Fruit fly (Drosophila melanogaster) whole organism, wandering third instar larva: Measurements from ENCODE around the gene CG45079.

Experiments used
- Abd-B ChIP-seq: fragments of >200 bp; optimal IDR thresholded peaks from 2 replicates; lab custom pipeline; 2017; ENCODE audit warnings: missing biosample characterization, missing genetic modification characterization
- CG32264 ChIP-seq: fragments of 200-800 bp; sonication (Bioruptor generic); optimal IDR thresholded peaks from 2 replicates; lab custom pipeline; 2016; ENCODE audit warnings: missing biosample characterization, missing genetic modification characterization
- CG9705 ChIP-seq: fragments of 200-800 bp; sonication (Bioruptor generic); optimal IDR thresholded peaks from 2 replicates; lab custom pipeline; 2018; ENCODE audit warnings: missing biosample characterization, mild to moderate bottlenecking, missing genetic modification characterization
- CrebA ChIP-seq: fragments of 200-800 bp; sonication (Bioruptor generic); optimal IDR thresholded peaks from 2 replicates; lab custom pipeline; 2016; ENCODE audit warnings: missing biosample characterization, mild to moderate bottlenecking, missing genetic modification characterization, borderline replicate concordance
- Dfd ChIP-seq: fragments of >200 bp; optimal IDR thresholded peaks from 2 replicates; lab custom pipeline; 2017; ENCODE audit warnings: missing biosample characterization, missing genetic modification characterization
- Dif ChIP-seq: fragments of 200-275, 200-300 bp; sonication (Bioruptor generic); optimal IDR thresholded peaks from 2 replicates; lab custom pipeline; 2018; ENCODE audit warnings: missing biosample characterization, missing genetic modification characterization; ENCODE audit not compliant: partially characterized antibody
- GATAd ChIP-seq: sonication (Bioruptor generic); optimal IDR thresholded peaks from 2 replicates; lab custom pipeline; 2016; ENCODE audit warnings: missing biosample characterization, missing genetic modification characterization
- HLH106 ChIP-seq: fragments of 200-800 bp; optimal IDR thresholded peaks from 3 replicates; lab custom pipeline; 2019; ENCODE audit warnings: missing biosample characterization, mild to moderate bottlenecking, missing genetic modification characterization, moderate library complexity
- Hnf4 ChIP-seq: fragments of 200-800 bp; sonication (Bioruptor generic); optimal IDR thresholded peaks from 2 replicates; lab custom pipeline; 2016; ENCODE audit warnings: missing biosample characterization, mild to moderate bottlenecking, missing genetic modification characterization
- Hr78 ChIP-seq: fragments of >200 bp; optimal IDR thresholded peaks from 2 replicates; lab custom pipeline; 2017; ENCODE audit warnings: missing biosample characterization, missing genetic modification characterization
- Hr83 ChIP-seq: fragments of 200-300 bp; sonication (Bioruptor generic); optimal IDR thresholded peaks from 2 replicates; lab custom pipeline; 2016; ENCODE audit warnings: missing biosample characterization, mild to moderate bottlenecking, missing genetic modification characterization, moderate library complexity; ENCODE audit not compliant: poor library complexity, severe bottlenecking
- Jra ChIP-seq: sonication (Bioruptor generic); optimal IDR thresholded peaks from 2 replicates; lab custom pipeline; 2016; ENCODE audit warnings: missing biosample characterization, missing genetic modification characterization
- Mio ChIP-seq: sonication (Bioruptor generic); optimal IDR thresholded peaks from 2 replicates; lab custom pipeline; 2016; ENCODE audit warnings: missing biosample characterization, missing genetic modification characterization
- Myc ChIP-seq: fragments of >200 bp; optimal IDR thresholded peaks from 2 replicates; lab custom pipeline; 2017
- N ChIP-seq: fragments of >200 bp; optimal IDR thresholded peaks from 2 replicates; lab custom pipeline; 2018; ENCODE audit warnings: missing biosample characterization, missing external identifiers, missing genetic modification characterization
- OdsH ChIP-seq: fragments of 200-800 bp; sonication (Bioruptor generic); optimal IDR thresholded peaks from 2 replicates; lab custom pipeline; 2016; ENCODE audit warnings: missing biosample characterization, mild to moderate bottlenecking, missing genetic modification characterization
- Rel ChIP-seq, 2 experiments: fragments of 200-800 bp; sonication (Bioruptor generic) in 1 of 2; optimal IDR thresholded peaks; 2 replicates in 1 of 2; 3 replicates in 1 of 2; lab custom pipeline; 2016 to 2019; ENCODE audit warnings: mild to moderate bottlenecking in 2 of 2, missing biosample characterization in 2 of 2, missing genetic modification characterization in 2 of 2, moderate library complexity in 1 of 2
- Sp1 ChIP-seq: fragments of 200-800 bp; sonication (Bioruptor generic); optimal IDR thresholded peaks from 3 replicates; lab custom pipeline; 2019; ENCODE audit warnings: missing biosample characterization, mild to moderate bottlenecking, missing genetic modification characterization, moderate library complexity
- Vsx2 ChIP-seq: fragments of 200-300, 225-300 bp; sonication (Bioruptor generic); optimal IDR thresholded peaks from 2 replicates; lab custom pipeline; 2018; ENCODE audit warnings: missing biosample characterization, missing genetic modification characterization; ENCODE audit not compliant: partially characterized antibody
- br ChIP-seq: fragments of 200-800 bp; sonication (Bioruptor generic); optimal IDR thresholded peaks from 2 replicates; lab custom pipeline; 2016; ENCODE audit warnings: missing biosample characterization, missing genetic modification characterization
- brk ChIP-seq: fragments of 200-800 bp; sonication (Bioruptor generic); optimal IDR thresholded peaks from 2 replicates; lab custom pipeline; 2016; ENCODE audit warnings: missing biosample characterization, mild to moderate bottlenecking, missing genetic modification characterization
- dl ChIP-seq, 2 experiments: fragments of 175-275, 200-275 bp in 1 of 2; fragments of 200-275 bp in 1 of 2; sonication (Bioruptor generic); optimal IDR thresholded peaks; lab custom pipeline; 2018; ENCODE audit warnings: mild to moderate bottlenecking in 2 of 2, missing biosample characterization in 2 of 2, missing genetic modification characterization in 2 of 2, moderate library complexity in 2 of 2; ENCODE audit not compliant: partially characterized antibody in 2 of 2, insufficient read depth in 1 of 2
- dmrt93B ChIP-seq: fragments of 200-800 bp; sonication (Bioruptor generic); optimal IDR thresholded peaks from 2 replicates; lab custom pipeline; 2018; ENCODE audit warnings: missing biosample characterization, mild to moderate bottlenecking, missing genetic modification characterization
- dsf ChIP-seq: sonication (Bioruptor generic); optimal IDR thresholded peaks from 2 replicates; lab custom pipeline; 2016; ENCODE audit warnings: missing biosample characterization, missing genetic modification characterization, borderline replicate concordance
- ey ChIP-seq: fragments of 200-800 bp; sonication (Bioruptor generic); optimal IDR thresholded peaks from 2 replicates; lab custom pipeline; 2016; ENCODE audit warnings: missing biosample characterization, missing genetic modification characterization
- foxo ChIP-seq, 2 experiments: fragments of 200-800 bp; sonication (Bioruptor generic); optimal IDR thresholded peaks; 2 replicates in 1 of 2; 3 replicates in 1 of 2; lab custom pipeline; 2016 to 2017; ENCODE audit warnings: missing biosample characterization in 2 of 2, missing genetic modification characterization in 2 of 2
- fru ChIP-seq: fragments of 200-800 bp; sonication (Bioruptor generic); optimal IDR thresholded peaks from 3 replicates; lab custom pipeline; 2016; ENCODE audit warnings: missing biosample characterization, mild to moderate bottlenecking, missing genetic modification characterization
- h ChIP-seq: fragments of 200-800 bp; sonication (Bioruptor generic); optimal IDR thresholded peaks from 3 replicates; lab custom pipeline; 2016; ENCODE audit warnings: missing biosample characterization, mild to moderate bottlenecking, missing genetic modification characterization
- jim ChIP-seq: fragments of 175-275, 200-325 bp; sonication (Bioruptor generic); optimal IDR thresholded peaks from 2 replicates; lab custom pipeline; 2016; ENCODE audit warnings: missing biosample characterization, mild to moderate bottlenecking, missing genetic modification characterization
- lola ChIP-seq: fragments of >200 bp; optimal IDR thresholded peaks from 2 replicates; lab custom pipeline; 2017; ENCODE audit warnings: missing biosample characterization, missing genetic modification characterization
- pan ChIP-seq: fragments of >200 bp; optimal IDR thresholded peaks from 2 replicates; lab custom pipeline; 2017
- psq ChIP-seq: fragments of 200-800 bp; sonication (Bioruptor generic); optimal IDR thresholded peaks from 3 replicates; lab custom pipeline; 2017; ENCODE audit warnings: missing biosample characterization, mild to moderate bottlenecking, missing genetic modification characterization, moderate library complexity
- rgr ChIP-seq: fragments of 200-800 bp; sonication (Bioruptor generic); optimal IDR thresholded peaks from 3 replicates; lab custom pipeline; 2016; ENCODE audit warnings: missing biosample characterization, mild to moderate bottlenecking, missing genetic modification characterization
- sage ChIP-seq: fragments of 200-800 bp; sonication (Bioruptor generic); optimal IDR thresholded peaks from 2 replicates; lab custom pipeline; 2016; ENCODE audit warnings: missing biosample characterization, mild to moderate bottlenecking, missing genetic modification characterization
- sv ChIP-seq: fragments of 200-800 bp; sonication (Bioruptor generic); optimal IDR thresholded peaks from 3 replicates; lab custom pipeline; 2016; ENCODE audit warnings: missing biosample characterization, missing genetic modification characterization
- tai ChIP-seq: sonication (Bioruptor generic); optimal IDR thresholded peaks from 2 replicates; lab custom pipeline; 2016; ENCODE audit warnings: missing biosample characterization, missing genetic modification characterization
- usp ChIP-seq: fragments of >200 bp; optimal IDR thresholded peaks from 2 replicates; lab custom pipeline; 2017; ENCODE audit warnings: missing biosample characterization, missing genetic modification characterization
- woc ChIP-seq: sonication (Bioruptor generic); optimal IDR thresholded peaks from 2 replicates; lab custom pipeline; 2016; ENCODE audit warnings: missing biosample characterization, mild to moderate bottlenecking, missing genetic modification characterization

The CG45079 gene

DNA sequence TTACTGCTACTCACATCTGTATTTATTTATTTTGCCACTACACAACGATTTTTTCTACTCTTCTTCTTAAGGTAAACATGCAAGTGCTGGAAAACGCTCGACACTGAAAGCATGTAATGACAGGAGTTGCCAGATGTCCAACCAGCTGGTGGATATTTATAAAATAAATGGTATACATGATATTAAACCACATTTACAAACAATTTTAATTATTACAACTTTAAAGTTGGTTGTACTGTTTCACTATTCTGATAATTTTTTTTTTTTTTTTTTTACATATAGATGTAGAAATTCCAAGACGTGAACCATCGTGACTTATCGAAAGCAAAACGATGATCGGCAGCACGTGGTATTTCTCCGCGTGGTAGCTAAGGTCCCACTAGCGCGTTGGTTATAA is 44.4 kb upstream of the CG45079 start, which contains the start of the genes Keap1 and kuk (continued):
- TF ChIP-seq N (GFP tag; lab: Kevin White, UChicago) (no peak), GATAd (GFP tag; lab: Kevin White, UChicago) (no peak), sage (GFP tag; lab: Kevin White, UChicago) (peak; percentile 6), Myc (lab: Kevin White, UChicago) (peak; percentile 55), Dfd (GFP tag; lab: Kevin White, UChicago) (no peak), lola (no peak), h (GFP tag; lab: Kevin White, UChicago) (peak; percentile 82), Abd-B (GFP tag; lab: Kevin White, UChicago) (no peak)
- TF ChIP-seq, all 38 proteins: peak for 20

DNA sequence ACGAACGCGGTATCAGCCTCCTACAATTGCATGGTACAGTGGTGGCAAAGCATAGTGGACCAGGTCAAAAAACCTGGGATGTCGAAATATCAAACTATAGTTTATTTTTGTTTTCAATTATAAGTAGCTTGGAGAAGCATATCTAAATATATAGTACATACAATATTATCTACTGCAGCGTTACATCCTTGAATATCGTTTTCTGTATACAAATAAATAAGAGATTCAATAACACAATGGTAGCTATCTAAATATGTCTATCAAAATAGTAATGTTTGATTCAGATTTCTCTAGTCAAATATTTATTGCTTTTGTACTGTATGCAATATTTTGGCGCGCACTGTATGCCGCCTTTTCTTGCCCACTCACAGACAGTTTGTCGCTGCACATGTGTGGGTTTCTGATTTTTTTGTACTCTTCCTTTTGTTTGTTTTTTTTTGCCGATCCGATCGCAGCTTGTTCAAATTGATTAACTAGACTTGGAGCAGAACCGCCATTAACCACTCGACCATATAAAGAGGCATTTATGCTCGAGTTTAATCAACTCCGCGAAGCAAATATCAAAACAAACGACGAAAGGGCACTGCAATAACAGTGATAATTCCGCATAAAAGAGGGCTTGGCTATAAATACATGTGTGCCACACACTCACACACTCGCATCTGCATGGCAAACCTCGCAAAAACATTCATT is 43.5 kb upstream of the CG45079 start:
- TF ChIP-seq br (GFP tag; lab: Kevin White, UChicago) (peak; percentile 93), Sp1 (GFP tag; lab: Kevin White, UChicago) (peak; percentile 97), Hr83 (GFP tag; lab: Kevin White, UChicago) (no peak), Jra (GFP tag; lab: Kevin White, UChicago) (peak; percentile 74), Abd-B (GFP tag; lab: Kevin White, UChicago) (no peak), Hnf4 (GFP tag; lab: Kevin White, UChicago) (peak; percentile 86), lola (no peak), foxo (GFP tag; optimal IDR thresholded peaks at IDR 0.05; lab: Kevin White, UChicago) (peak; percentile 83 to 94), psq (GFP tag; lab: Kevin White, UChicago) (peak; percentile 89), usp (GFP tag; lab: Kevin White, UChicago) (no peak), GATAd (GFP tag; lab: Kevin White, UChicago) (peak; percentile 30), Rel (GFP tag; optimal IDR thresholded peaks at IDR 0.05; lab: Kevin White, UChicago) (peak; percentile 83), Rel (tag; optimal IDR thresholded peaks at IDR 0.05; lab: Kevin White, UChicago) (peak; percentile 54), ey (GFP tag; lab: Kevin White, UChicago) (peak; percentile 88), Mio (GFP tag; lab: Kevin White, UChicago) (peak; percentile 46), woc (peak; percentile 76), Hr78 (GFP tag; lab: Kevin White, UChicago) (no peak), pan (lab: Kevin White, UChicago) (no peak), N (GFP tag; lab: Kevin White, UChicago) (no peak), OdsH (GFP tag; lab: Kevin White, UChicago) (peak; percentile 92), Myc (lab: Kevin White, UChicago) (no peak), CrebA (GFP tag; lab: Kevin White, UChicago) (no peak), CG9705 (GFP tag; lab: Kevin White, UChicago) (peak; percentile 86), sage (GFP tag; lab: Kevin White, UChicago) (peak; percentile 92), sv (GFP tag; lab: Kevin White, UChicago) (peak; percentile 92), Dfd (GFP tag; lab: Kevin White, UChicago) (no peak), tai (GFP tag; lab: Kevin White, UChicago) (no peak), fru (GFP tag; lab: Kevin White, UChicago) (peak; percentile 94), dmrt93B (peak; percentile 90), HLH106 (tag; lab: Kevin White, UChicago) (peak; percentile 94), jim (GFP tag; lab: Kevin White, UChicago) (no peak), brk (GFP tag; lab: Kevin White, UChicago) (no peak), h (GFP tag; lab: Kevin White, UChicago) (peak; percentile 93), CG32264 (GFP tag; lab: Kevin White, UChicago) (peak; percentile 79), dsf (GFP tag; lab: Kevin White, UChicago) (peak; percentile 59), rgr (GFP tag; lab: Kevin White, UChicago) (peak; percentile 94), Vsx2 (GFP tag; lab: Kevin White, UChicago) (no peak), dl (GFP tag; optimal IDR thresholded peaks at IDR 0.05; lab: Kevin White, UChicago; ENCODE audit: insufficient read depth in 1 of 2, partially characterized antibody in 2 of 2) (no peak), Dif (GFP tag; lab: Kevin White, UChicago) (no peak)
